Worm (Caenorhabditis elegans) whole organism, L2 larva: Measurements from ENCODE around the gene Y82E9BL.1.
"Not testable (repeated sequence)": the region's sequence is repeated elsewhere in the genome, so short reads cannot be mapped to it uniquely, and the experiment has no call there.

Experiments
- C34F6.9 ChIP-seq: fragments of 150-350 bp; optimal IDR thresholded peaks from 2 replicates; lab custom pipeline; 2014; ENCODE audit warnings: missing biosample characterization, missing genetic modification characterization
- F13H6.1 ChIP-seq: sonication (generic microtip); optimal IDR thresholded peaks from 2 replicates; lab custom pipeline; 2016; ENCODE audit warnings: missing genetic modification characterization, missing compliant biosample characterization
- ZK546.5 ChIP-seq: sonication (generic microtip); optimal IDR thresholded peaks from 2 replicates; lab custom pipeline; 2017; ENCODE audit warnings: missing biosample characterization, missing genetic modification characterization
- alr-1 ChIP-seq: fragments of 150-350 bp; optimal IDR thresholded peaks from 2 replicates; lab custom pipeline; 2014; ENCODE audit warnings: missing biosample characterization, missing genetic modification characterization
- aly-2 ChIP-seq: fragments of 150-350 bp; optimal IDR thresholded peaks from 2 replicates; lab custom pipeline; 2014; ENCODE audit warnings: missing biosample characterization, missing genetic modification characterization
- ceh-16 ChIP-seq: fragments of 150-350 bp; optimal IDR thresholded peaks from 2 replicates; lab custom pipeline; 2014; ENCODE audit warnings: missing biosample characterization, missing genetic modification characterization
- ceh-82 ChIP-seq: fragments of 150-350 bp; optimal IDR thresholded peaks from 2 replicates; lab custom pipeline; 2014; ENCODE audit warnings: missing biosample characterization, missing genetic modification characterization
- crh-2 ChIP-seq: sonication (generic microtip); optimal IDR thresholded peaks from 2 replicates; lab custom pipeline; 2017; ENCODE audit warnings: missing biosample characterization, missing genetic modification characterization
- elt-1 ChIP-seq: fragments of 150-350 bp; optimal IDR thresholded peaks from 2 replicates; lab custom pipeline; 2014; ENCODE audit warnings: missing biosample characterization, missing genetic modification characterization
- elt-3 ChIP-seq: sonication (generic microtip); optimal IDR thresholded peaks from 2 replicates; lab custom pipeline; 2017; ENCODE audit warnings: missing biosample characterization, missing genetic modification characterization
- lin-11 ChIP-seq: fragments of 150-350 bp; sonication (generic microtip); optimal IDR thresholded peaks from 2 replicates; lab custom pipeline; 2014; ENCODE audit warnings: missing biosample characterization, missing genetic modification characterization, inconsistent platforms, mixed read lengths
- lin-13 ChIP-seq: fragments of 150-350 bp; optimal IDR thresholded peaks from 2 replicates; lab custom pipeline; 2014; ENCODE audit warnings: missing biosample characterization, missing genetic modification reagents, missing genetic modification characterization
- lsy-2 ChIP-seq, 2 experiments: fragments of 150-350 bp in 1 of 2; sonication (generic microtip) in 1 of 2; optimal IDR thresholded peaks; 2 replicates each; lab custom pipeline; 2014 to 2017; ENCODE audit warnings: missing biosample characterization in 2 of 2, missing genetic modification characterization in 2 of 2
- mab-5 ChIP-seq: fragments of 150-350 bp; optimal IDR thresholded peaks from 2 replicates; lab custom pipeline; 2014; ENCODE audit warnings: missing biosample characterization, missing genetic modification characterization
- mbf-1 ChIP-seq: sonication (generic microtip); optimal IDR thresholded peaks from 2 replicates; lab custom pipeline; 2017; ENCODE audit warnings: missing biosample characterization, missing genetic modification characterization
- nhr-11 ChIP-seq: fragments of 150-350 bp; optimal IDR thresholded peaks from 2 replicates; lab custom pipeline; 2014; ENCODE audit warnings: missing biosample characterization, missing genetic modification characterization
- nhr-12 ChIP-seq: fragments of 150-350 bp; optimal IDR thresholded peaks from 2 replicates; lab custom pipeline; 2014; ENCODE audit warnings: missing biosample characterization, missing genetic modification characterization
- nhr-129 ChIP-seq: fragments of 150-350 bp; optimal IDR thresholded peaks from 2 replicates; lab custom pipeline; 2014; ENCODE audit warnings: missing biosample characterization, missing genetic modification characterization
- nhr-21 ChIP-seq: fragments of 150-350 bp; optimal IDR thresholded peaks from 2 replicates; lab custom pipeline; 2014; ENCODE audit warnings: missing biosample characterization, missing genetic modification characterization
- nhr-237 ChIP-seq: fragments of 150-350 bp; optimal IDR thresholded peaks from 2 replicates; lab custom pipeline; 2014; ENCODE audit warnings: missing biosample characterization, missing genetic modification characterization
- nhr-25 ChIP-seq: fragments of 150-350 bp; sonication (generic microtip); optimal IDR thresholded peaks from 3 replicates; lab custom pipeline; 2014; ENCODE audit warnings: missing biosample characterization, missing genetic modification characterization
- nhr-6 ChIP-seq: fragments of 150-350 bp; optimal IDR thresholded peaks from 2 replicates; lab custom pipeline; 2014; ENCODE audit warnings: missing biosample characterization, missing genetic modification characterization
- nhr-77 ChIP-seq: fragments of 150-350 bp; optimal IDR thresholded peaks from 2 replicates; lab custom pipeline; 2014; ENCODE audit warnings: missing biosample characterization, missing genetic modification characterization
- peb-1 ChIP-seq: fragments of 150-350 bp; optimal IDR thresholded peaks from 2 replicates; lab custom pipeline; 2014; ENCODE audit warnings: missing biosample characterization, missing genetic modification characterization
- sma-3 ChIP-seq: sonication (generic microtip); optimal IDR thresholded peaks from 2 replicates; lab custom pipeline; 2016; ENCODE audit warnings: missing genetic modification reagents, missing genetic modification characterization, missing compliant biosample characterization
- sma-9 ChIP-seq, 2 experiments: fragments of 150-350 bp in 1 of 2; sonication (generic microtip) in 1 of 2; optimal IDR thresholded peaks; 2 replicates each; lab custom pipeline; 2014 to 2016; ENCODE audit warnings: missing genetic modification characterization in 2 of 2, mild to moderate bottlenecking in 1 of 2, missing biosample characterization in 1 of 2, missing compliant biosample characterization in 1 of 2, missing genetic modification reagents in 1 of 2, moderate library complexity in 1 of 2
- unc-39 ChIP-seq: fragments of 150-350 bp; optimal IDR thresholded peaks from 2 replicates; lab custom pipeline; 2014; ENCODE audit warnings: missing biosample characterization, missing genetic modification characterization
- zag-1 ChIP-seq: fragments of 150-350 bp; optimal IDR thresholded peaks from 2 replicates; lab custom pipeline; 2014; ENCODE audit warnings: missing biosample characterization, missing genetic modification characterization
- ztf-11 ChIP-seq: sonication (generic microtip); optimal IDR thresholded peaks from 2 replicates; lab custom pipeline; 2017; ENCODE audit warnings: missing biosample characterization, missing genetic modification characterization
- ztf-4 ChIP-seq: fragments of 150-350 bp; optimal IDR thresholded peaks from 2 replicates; lab custom pipeline; 2014; ENCODE audit warnings: missing biosample characterization, missing genetic modification characterization

Gene Y82E9BL.1

ce11 chrIII:1383483-1383882 lies 28.3 kb upstream of the Y82E9BL.1 start:
- TF ChIP-seq mab-5 = no peak

- TF ChIP-seq peb-1 (tag; lab: Kevin White, UChicago) (no peak), sma-3 (GFP tag; lab: Kevin White, UChicago) (no peak), nhr-77 (no peak), lin-11 (tag; lab: Kevin White, UChicago) (no peak), unc-39 (tag; lab: Kevin White, UChicago) (no peak), zag-1 (tag; lab: Kevin White, UChicago) (no peak), nhr-21 (no peak), C34F6.9 (tag; lab: Kevin White, UChicago) (no peak), nhr-12 (tag; lab: Kevin White, UChicago) (no peak), sma-9 (GFP tag; optimal IDR thresholded peaks at IDR 0.05; lab: Kevin White, UChicago) (no peak), sma-9 (tag; optimal IDR thresholded peaks at IDR 0.05; lab: Kevin White, UChicago) (no peak), ceh-16 (no peak), elt-1 (tag; lab: Kevin White, UChicago) (no peak), elt-3 (tag; lab: Kevin White, UChicago) (no peak), ztf-11 (no peak), nhr-25 (tag; lab: Kevin White, UChicago) (no peak)
Observed at ce11 chrIII:1380535-1381274, 25.5 kb upstream of the Y82E9BL.1 start, which contains the start of the genes pals-21 and Y82E9BR.6. Gene pals-21, minus strand, starts transcription at chrIII:1380635. Gene Y82E9BR.6, plus strand, starts transcription at chrIII:1381224.

DNA sequence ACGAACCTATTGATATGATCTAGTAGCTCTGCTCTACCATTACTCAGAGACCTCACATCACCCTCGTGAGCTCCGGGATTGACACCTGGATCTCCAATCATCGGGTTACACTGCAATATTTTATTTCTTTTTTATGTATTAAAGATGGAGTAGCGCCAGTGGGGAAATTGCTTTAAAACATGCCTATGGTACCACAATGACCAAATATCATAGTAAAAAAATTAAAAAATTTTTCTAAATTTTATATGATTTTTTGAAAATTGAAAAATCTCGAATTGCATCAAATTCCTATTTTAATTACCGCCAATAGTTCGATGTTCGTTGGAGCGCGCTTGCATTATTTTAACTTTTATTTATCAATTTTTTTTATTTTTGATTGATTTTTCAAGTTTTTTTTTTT lies 22.7 kb upstream of the Y82E9BL.1 start, which contains the start of gene pals-40:
Gene pals-40 (minus strand): TSS at position 101 of the 400 bp plus-strand sequence.
- TF ChIP-seq nhr-6, ceh-82, nhr-129 (tag; lab: Kevin White, UChicago): not testable (repeated sequence)

- not testable (repeated sequence) for TF ChIP-seq F13H6.1 (tag; lab: Kevin White, UChicago); lin-13 (GFP tag; lab: Kevin White, UChicago); sma-9 (GFP tag; optimal IDR thresholded peaks at IDR 0.05; lab: Kevin White, UChicago); sma-9 (tag; optimal IDR thresholded peaks at IDR 0.05; lab: Kevin White, UChicago)
Observed at ce11 chrIII:1375491-1375890, 20.3 kb upstream of the Y82E9BL.1 start, which contains the start of gene Y82E9BR.10. Gene Y82E9BR.10, minus strand, starts transcription at chrIII:1375591.

ce11 chrIII:1374355-1374807 lies 19.2 kb upstream of the Y82E9BL.1 start, which contains the start of gene Y82E9BR.20:
Gene Y82E9BR.20, plus strand, starts transcription at chrIII:1374405.
- TF ChIP-seq alr-1 = no peak
- no peak for TF ChIP-seq zag-1 (tag; lab: Kevin White, UChicago)
- no peak for TF ChIP-seq nhr-11 (tag; lab: Kevin White, UChicago)
- TF ChIP-seq ceh-82 (tag; lab: Kevin White, UChicago) = no peak
- TF ChIP-seq aly-2 (tag; lab: Kevin White, UChicago) = no peak
- no peak for TF ChIP-seq nhr-25 (tag; lab: Kevin White, UChicago)
- no peak for TF ChIP-seq nhr-237
- no peak for TF ChIP-seq mab-5
- no peak for TF ChIP-seq lin-13 (GFP tag; lab: Kevin White, UChicago)
- TF ChIP-seq ZK546.5 = no peak
- no peak for TF ChIP-seq crh-2 (tag; lab: Kevin White, UChicago)
- TF ChIP-seq lsy-2 (tag; optimal IDR thresholded peaks at IDR 0.05; lab: Kevin White, UChicago) = no peak
- TF ChIP-seq C34F6.9 (tag; lab: Kevin White, UChicago) = no peak
- TF ChIP-seq ztf-11 = no peak
- TF ChIP-seq nhr-12 (tag; lab: Kevin White, UChicago) = no peak
- TF ChIP-seq sma-9 (GFP tag; optimal IDR thresholded peaks at IDR 0.05; lab: Kevin White, UChicago) = no peak
- no peak for TF ChIP-seq sma-9 (tag; optimal IDR thresholded peaks at IDR 0.05; lab: Kevin White, UChicago)
- TF ChIP-seq, all 48 proteins: peak for 0

DNA sequence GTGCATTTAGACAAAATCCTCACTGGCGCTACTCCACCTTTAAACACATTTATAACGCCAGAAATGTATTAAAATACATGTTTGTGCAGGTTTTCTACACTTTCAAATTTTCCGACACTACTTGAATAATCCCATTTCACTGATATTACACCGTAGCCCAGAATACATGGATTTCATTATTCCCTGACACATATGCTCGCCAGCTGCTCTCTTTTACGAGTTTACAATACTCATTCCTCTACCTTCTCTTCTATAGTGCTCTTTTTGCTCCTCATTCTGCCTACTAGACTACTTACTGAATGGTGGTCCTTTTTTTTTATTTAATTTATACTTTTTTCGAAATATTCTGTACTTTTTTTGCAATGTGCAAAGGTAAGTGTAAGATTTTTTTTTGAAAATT lies 17.3 kb upstream of the Y82E9BL.1 start:
- TF ChIP-seq ztf-4 (no peak), mbf-1 (tag; lab: Kevin White, UChicago) (no peak), ztf-11 (no peak)
